Worm (Caenorhabditis elegans): ENCODE measurements around the gene C03C10.5.

Gene C03C10.5

ce11 chrIII:4087064-4087463 is 4.9 kb downstream of the C03C10.5 start:
- TF ChIP-seq ZK546.5 (tag; optimal IDR thresholded peaks at IDR 0.05) = no peak
- no peak for TF ChIP-seq skn-1 (tag; optimal IDR thresholded peaks at IDR 0.05)
- no peak for TF ChIP-seq unc-55 (GFP tag; optimal IDR thresholded peaks at IDR 0.05)
- TF ChIP-seq mdl-1 (tag; optimal IDR thresholded peaks at IDR 0.05) = no peak
- no peak for TF ChIP-seq lin-13 (GFP tag; optimal IDR thresholded peaks at IDR 0.05)
- no peak for TF ChIP-seq unc-62 (GFP tag; optimal IDR thresholded peaks at IDR 0.05)
- no peak for TF ChIP-seq nhr-77 (tag; optimal IDR thresholded peaks at IDR 0.05)
- no peak for TF ChIP-seq crh-2 (tag; optimal IDR thresholded peaks at IDR 0.05)
- no peak for TF ChIP-seq egl-27 (tag; optimal IDR thresholded peaks at IDR 0.05)
- TF ChIP-seq lin-11 (tag; optimal IDR thresholded peaks at IDR 0.05) = no peak
- no peak for TF ChIP-seq lin-39 (tag; optimal IDR thresholded peaks at IDR 0.05)
- TF ChIP-seq sma-9 (GFP tag; optimal IDR thresholded peaks at IDR 0.05) = no peak
- TF ChIP-seq sma-9 (tag; optimal IDR thresholded peaks at IDR 0.05) = no peak
- no peak for TF ChIP-seq mab-5 (tag; optimal IDR thresholded peaks at IDR 0.05)
- TF ChIP-seq nhr-10 (tag; optimal IDR thresholded peaks at IDR 0.05) = no peak
- no peak for TF ChIP-seq ztf-11 (tag; optimal IDR thresholded peaks at IDR 0.05)
- no peak for TF ChIP-seq nhr-11 (tag; optimal IDR thresholded peaks at IDR 0.05)
- no peak for TF ChIP-seq ztf-4 (tag; optimal IDR thresholded peaks at IDR 0.05)
- no peak for TF ChIP-seq ztf-1 (GFP tag; conservative IDR thresholded peaks at IDR 0.05)

- no peak for TF ChIP-seq egl-27 (tag; optimal IDR thresholded peaks at IDR 0.05)
- TF ChIP-seq R02D3.7 (tag; optimal IDR thresholded peaks at IDR 0.05) = no peak
- TF ChIP-seq ceh-16 (tag; optimal IDR thresholded peaks at IDR 0.05) = no peak
- TF ChIP-seq mdl-1 (tag; optimal IDR thresholded peaks at IDR 0.05) = no peak
- no peak for TF ChIP-seq ZK546.5 (tag; optimal IDR thresholded peaks at IDR 0.05)
- no peak for TF ChIP-seq ztf-4 (tag; optimal IDR thresholded peaks at IDR 0.05)
- no peak for TF ChIP-seq crh-2 (tag; optimal IDR thresholded peaks at IDR 0.05)
- TF ChIP-seq nhr-25 (tag; optimal IDR thresholded peaks at IDR 0.05) = no peak
- no peak for TF ChIP-seq skn-1 (tag; optimal IDR thresholded peaks at IDR 0.05)
- no peak for TF ChIP-seq nhr-77 (tag; optimal IDR thresholded peaks at IDR 0.05)
- no peak for TF ChIP-seq sma-9 (GFP tag; optimal IDR thresholded peaks at IDR 0.05)
- no peak for TF ChIP-seq sma-9 (tag; optimal IDR thresholded peaks at IDR 0.05)
- TF ChIP-seq snpc-4 (tag; optimal IDR thresholded peaks at IDR 0.05) = no peak
- no peak for TF ChIP-seq peb-1 (tag; optimal IDR thresholded peaks at IDR 0.05)
- no peak for TF ChIP-seq elt-3 (tag; optimal IDR thresholded peaks at IDR 0.05)
- TF ChIP-seq nhr-237 (tag; optimal IDR thresholded peaks at IDR 0.05) = no peak
- TF ChIP-seq sem-4 (tag; optimal IDR thresholded peaks at IDR 0.05) = no peak
- TF ChIP-seq ama-1 (optimal IDR thresholded peaks at IDR 0.05) = no peak
Measured at ce11 chrIII:4086536-4086935, 5.4 kb downstream of the C03C10.5 start, which contains the start of gene kin-19. TSS of gene kin-19 (minus strand) at chrIII:4086636.

ce11 chrIII:4085657-4086056 is 6.3 kb downstream of the C03C10.5 start:
- TF ChIP-seq nhr-11 (tag; optimal IDR thresholded peaks at IDR 0.05) = no peak
- TF ChIP-seq unc-39 (tag; optimal IDR thresholded peaks at IDR 0.05) = no peak
- TF ChIP-seq nhr-25 (tag; optimal IDR thresholded peaks at IDR 0.05) = no peak
- no peak for TF ChIP-seq dmd-4 (tag; optimal IDR thresholded peaks at IDR 0.05)
- TF ChIP-seq F13H6.1 (tag; optimal IDR thresholded peaks at IDR 0.05) = no peak
- no peak for TF ChIP-seq gmeb-1 (tag; optimal IDR thresholded peaks at IDR 0.05)
- no peak for TF ChIP-seq ama-1 (optimal IDR thresholded peaks at IDR 0.05)
- no peak for TF ChIP-seq nhr-6 (tag; optimal IDR thresholded peaks at IDR 0.05)
- no peak for TF ChIP-seq ztf-4 (tag; optimal IDR thresholded peaks at IDR 0.05)
- no peak for TF ChIP-seq ztf-1 (GFP tag; conservative IDR thresholded peaks at IDR 0.05)
- TF ChIP-seq snpc-4 (tag; optimal IDR thresholded peaks at IDR 0.05) = no peak
- no peak for TF ChIP-seq egl-27 (tag; optimal IDR thresholded peaks at IDR 0.05)
- no peak for TF ChIP-seq skn-1 (tag; optimal IDR thresholded peaks at IDR 0.05)
- TF ChIP-seq unc-55 (GFP tag; optimal IDR thresholded peaks at IDR 0.05) = no peak
- TF ChIP-seq elt-1 (tag; optimal IDR thresholded peaks at IDR 0.05) = no peak
- TF ChIP-seq C34F6.9 (tag; optimal IDR thresholded peaks at IDR 0.05) = no peak
- no peak for TF ChIP-seq sma-9 (GFP tag; optimal IDR thresholded peaks at IDR 0.05)
- no peak for TF ChIP-seq sma-9 (tag; optimal IDR thresholded peaks at IDR 0.05)
- TF ChIP-seq mdl-1 (tag; optimal IDR thresholded peaks at IDR 0.05) = no peak
- TF ChIP-seq nhr-77 (tag; optimal IDR thresholded peaks at IDR 0.05) = no peak
- no peak for TF ChIP-seq lsy-2 (tag; optimal IDR thresholded peaks at IDR 0.05)

ce11 chrIII:4083429-4083828 is 8.5 kb downstream of the C03C10.5 start:
- TF ChIP-seq lin-11 (tag; optimal IDR thresholded peaks at IDR 0.05) = no peak
- TF ChIP-seq F13H6.1 (tag; optimal IDR thresholded peaks at IDR 0.05) = no peak
- no peak for TF ChIP-seq alr-1 (tag; optimal IDR thresholded peaks at IDR 0.05)
- no peak for TF ChIP-seq gmeb-1 (tag; optimal IDR thresholded peaks at IDR 0.05)
- TF ChIP-seq nhr-11 (tag; optimal IDR thresholded peaks at IDR 0.05) = no peak
- TF ChIP-seq ZK546.5 (tag; optimal IDR thresholded peaks at IDR 0.05) = no peak
- no peak for TF ChIP-seq nhr-21 (tag; optimal IDR thresholded peaks at IDR 0.05)
- TF ChIP-seq lin-13 (GFP tag; optimal IDR thresholded peaks at IDR 0.05) = no peak
- TF ChIP-seq sem-4 (tag; optimal IDR thresholded peaks at IDR 0.05) = no peak

Data from whole organism, L2 larva.